Worm (Caenorhabditis elegans): Measurements from ENCODE around the gene polq-1.

ce11 chrIII:5761886-5762285 lies 41.1 kb downstream of the polq-1 start:
- TF ChIP-seq pes-1 (GFP tag; IDR thresholded peaks at IDR 0.05) (no peak), aly-1 (tag; optimal IDR thresholded peaks at IDR 0.05) (no peak), F13C5.2 (tag; optimal IDR thresholded peaks at IDR 0.05) (no peak), hnd-1 (tag; optimal IDR thresholded peaks at IDR 0.05) (no peak)
